Fruit fly (Drosophila melanogaster) whole organism, embryonic: Measurements from ENCODE around the gene CG42676.

Source experiments
- Antp ChIP-seq: fragments of 200-800 bp; sonication (Bioruptor generic); optimal IDR thresholded peaks from 3 replicates; lab custom pipeline; 2016; ENCODE audit warnings: missing biosample characterization, missing genetic modification characterization
- Atf6 ChIP-seq: fragments of 200-800 bp; sonication (Bioruptor generic); IDR thresholded peaks from 2 replicates; pipeline ENCODE4 v1.3.6; 2022; ENCODE audit warnings: missing biosample characterization, missing genetic modification characterization
- B-H1 ChIP-seq: fragments of 200-800 bp; sonication (Bioruptor generic); IDR thresholded peaks from 3 replicates; pipeline ENCODE4 v1.3.6; 2022; ENCODE audit warnings: missing biosample characterization, missing genetic modification characterization
- BtbVII ChIP-seq: fragments of 200-800 bp; sonication (Bioruptor generic); optimal IDR thresholded peaks from 3 replicates; lab custom pipeline; 2017; ENCODE audit warnings: missing biosample characterization, mild to moderate bottlenecking, missing genetic modification characterization
- CG10366 ChIP-seq: fragments of 200-800 bp; sonication (Bioruptor generic); IDR thresholded peaks from 2 replicates; pipeline ENCODE4 v1.3.6; 2022; ENCODE audit warnings: missing biosample characterization, missing genetic modification characterization
- CG10462 ChIP-seq: fragments of 200-800 bp; sonication (Bioruptor generic); optimal IDR thresholded peaks from 2 replicates; lab custom pipeline; 2016; ENCODE audit warnings: missing biosample characterization, missing genetic modification characterization
- CG10543 ChIP-seq: fragments of 200-800 bp; sonication (Bioruptor generic); optimal IDR thresholded peaks from 3 replicates; lab custom pipeline; 2017; ENCODE audit warnings: missing biosample characterization, mild to moderate bottlenecking, missing genetic modification characterization, moderate library complexity
- CG10654 ChIP-seq: fragments of 200-800 bp; sonication (Bioruptor generic); optimal IDR thresholded peaks from 2 replicates; lab custom pipeline; 2016; ENCODE audit warnings: missing biosample characterization, missing genetic modification characterization
- CG10959 ChIP-seq: fragments of 200-800 bp; sonication (Bioruptor generic); IDR thresholded peaks from 2 replicates; pipeline ENCODE4 v1.3.6; 2022; ENCODE audit warnings: missing biosample characterization, missing genetic modification characterization
- CG11504 ChIP-seq: fragments of 200-800 bp; sonication (Bioruptor generic); optimal IDR thresholded peaks from 3 replicates; lab custom pipeline; 2019; ENCODE audit warnings: missing biosample characterization, mild to moderate bottlenecking, missing genetic modification characterization, moderate library complexity
- CG12071 ChIP-seq: fragments of 200-800 bp; sonication (Bioruptor generic); optimal IDR thresholded peaks from 3 replicates; lab custom pipeline; 2018; ENCODE audit warnings: missing biosample characterization, mild to moderate bottlenecking, missing genetic modification characterization
- CG12769 ChIP-seq: fragments of 200-800 bp; sonication (Bioruptor generic); optimal IDR thresholded peaks from 2 replicates; lab custom pipeline; 2019; ENCODE audit warnings: missing biosample characterization, mild to moderate bottlenecking, missing genetic modification characterization, moderate library complexity
- CG14667 ChIP-seq: fragments of 200-800 bp; sonication (Bioruptor generic); IDR thresholded peaks from 2 replicates; pipeline ENCODE4 v1.3.6; 2022; ENCODE audit warnings: missing biosample characterization, missing genetic modification characterization
- CG1529 ChIP-seq: fragments of 200-800 bp; sonication (Bioruptor generic); optimal IDR thresholded peaks from 3 replicates; lab custom pipeline; 2018; ENCODE audit warnings: missing biosample characterization, missing genetic modification characterization
- CG15514 ChIP-seq: fragments of 200-800 bp; sonication (Bioruptor generic); optimal IDR thresholded peaks from 3 replicates; lab custom pipeline; 2017; ENCODE audit warnings: missing biosample characterization, missing genetic modification characterization, mild to moderate bottlenecking, moderate library complexity, missing genetic modification reagents
- CG17186 ChIP-seq: fragments of 200-800 bp; sonication (Bioruptor generic); optimal IDR thresholded peaks from 3 replicates; lab custom pipeline; 2017; ENCODE audit warnings: missing biosample characterization, missing genetic modification reagents, missing genetic modification characterization
- CG17802 ChIP-seq: fragments of 200-800 bp; sonication (Bioruptor generic); optimal IDR thresholded peaks from 2 replicates; lab custom pipeline; 2018; ENCODE audit warnings: missing biosample characterization, mild to moderate bottlenecking, missing genetic modification characterization, moderate library complexity
- CG18599 ChIP-seq: fragments of 200-800 bp; sonication (Bioruptor generic); optimal IDR thresholded peaks from 3 replicates; lab custom pipeline; 2017; ENCODE audit warnings: missing biosample characterization, missing genetic modification characterization, mild to moderate bottlenecking, moderate library complexity, missing genetic modification reagents
- CG2875 ChIP-seq: fragments of 200-800 bp; sonication (Bioruptor generic); optimal IDR thresholded peaks from 2 replicates; lab custom pipeline; 2017; ENCODE audit warnings: missing biosample characterization, mild to moderate bottlenecking, missing genetic modification characterization, missing genetic modification reagents
- CG30020 ChIP-seq: fragments of 200-800 bp; optimal IDR thresholded peaks from 2 replicates; lab custom pipeline; 2019; ENCODE audit warnings: missing biosample characterization, mild to moderate bottlenecking, missing genetic modification characterization, moderate library complexity
- CG34376 ChIP-seq: fragments of 200-800 bp; sonication (Bioruptor generic); optimal IDR thresholded peaks from 2 replicates; lab custom pipeline; 2018; ENCODE audit warnings: missing biosample characterization, mild to moderate bottlenecking, missing genetic modification characterization
- CG3838 ChIP-seq: fragments of 200-800 bp; sonication (Bioruptor generic); optimal IDR thresholded peaks from 3 replicates; lab custom pipeline; 2016; ENCODE audit warnings: missing biosample characterization, missing genetic modification characterization
- CG4424 ChIP-seq: fragments of 200-800 bp; sonication (Bioruptor generic); optimal IDR thresholded peaks from 3 replicates; lab custom pipeline; 2016; ENCODE audit warnings: missing biosample characterization, missing genetic modification characterization
- CG4820 ChIP-seq: fragments of 200-800 bp; sonication (Bioruptor generic); optimal IDR thresholded peaks from 3 replicates; lab custom pipeline; 2016; ENCODE audit warnings: missing biosample characterization, missing genetic modification characterization
- CG8290 ChIP-seq, 3 experiments: fragments of 200-800 bp; sonication (Bioruptor generic); optimal IDR thresholded peaks; 2 replicates each; lab custom pipeline; 2016 to 2019; ENCODE audit warnings: missing biosample characterization in 3 of 3, missing genetic modification characterization in 3 of 3, mild to moderate bottlenecking in 2 of 3, moderate library complexity in 1 of 3
- D19B ChIP-seq: fragments of 200-800 bp; sonication (Bioruptor generic); optimal IDR thresholded peaks from 2 replicates; lab custom pipeline; 2017; ENCODE audit warnings: missing biosample characterization, mild to moderate bottlenecking, missing genetic modification characterization
- Ets65A ChIP-seq: fragments of 200-800 bp; sonication (Bioruptor generic); peaks from one replicate; lab custom pipeline; 2016; ENCODE audit warnings: missing biosample characterization, missing genetic modification characterization
- MESR4 ChIP-seq: fragments of 200-800 bp; sonication (Bioruptor generic); optimal IDR thresholded peaks from 2 replicates; lab custom pipeline; 2018; ENCODE audit warnings: missing biosample characterization, mild to moderate bottlenecking, missing genetic modification characterization, moderate library complexity
- Mes4 ChIP-seq: fragments of 200-800 bp; sonication (Bioruptor generic); optimal IDR thresholded peaks from 2 replicates; lab custom pipeline; 2016; ENCODE audit warnings: missing biosample characterization, missing genetic modification characterization
- Spps ChIP-seq: fragments of 200-800 bp; sonication (Bioruptor generic); optimal IDR thresholded peaks from 2 replicates; lab custom pipeline; 2018; ENCODE audit warnings: missing biosample characterization, mild to moderate bottlenecking, missing genetic modification characterization
- Stat92E ChIP-seq, 3 experiments: fragments of >200 bp in 2 of 3; fragments of 200-800 bp in 1 of 3; sonication (Bioruptor generic) in 1 of 3; optimal IDR thresholded peaks; 2 replicates each; lab custom pipeline; 2017 to 2019; ENCODE audit warnings: missing biosample characterization in 3 of 3, missing genetic modification characterization in 3 of 3, mild to moderate bottlenecking in 1 of 3, moderate library complexity in 1 of 3
- ara ChIP-seq: fragments of 200-800 bp; sonication (Bioruptor generic); IDR thresholded peaks from 2 replicates; pipeline ENCODE4 v1.3.6; 2022; ENCODE audit warnings: missing biosample characterization, missing genetic modification characterization
- bsh ChIP-seq, 2 experiments: fragments of 200-800 bp; sonication (Bioruptor generic); optimal IDR thresholded peaks; 2 replicates each; lab custom pipeline; 2017 to 2018; ENCODE audit warnings: mild to moderate bottlenecking in 2 of 2, missing biosample characterization in 2 of 2, missing genetic modification characterization in 2 of 2, moderate library complexity in 1 of 2
- cad ChIP-seq: fragments of >200 bp; optimal IDR thresholded peaks from 2 replicates; lab custom pipeline; 2017; ENCODE audit warnings: missing biosample characterization, missing genetic modification characterization
- chinmo ChIP-seq: fragments of 200-800 bp; sonication (Bioruptor generic); IDR thresholded peaks from 4 replicates; pipeline ENCODE4 v1.3.6; 2022; ENCODE audit warnings: missing biosample characterization, missing genetic modification characterization; ENCODE audit not compliant: partially characterized antibody
- chm ChIP-seq: fragments of 200-800 bp; sonication (Bioruptor generic); IDR thresholded peaks from 2 replicates; pipeline ENCODE4 v1.3.6; 2022; ENCODE audit warnings: missing biosample characterization, missing genetic modification characterization
- dmrt11E ChIP-seq: fragments of 200-800 bp; sonication (Bioruptor generic); optimal IDR thresholded peaks from 3 replicates; lab custom pipeline; 2018; ENCODE audit warnings: missing biosample characterization, mild to moderate bottlenecking, missing genetic modification characterization, moderate library complexity
- fd96Cb ChIP-seq: fragments of 200-800 bp; sonication (Bioruptor generic); optimal IDR thresholded peaks from 2 replicates; lab custom pipeline; 2018; ENCODE audit warnings: missing biosample characterization, mild to moderate bottlenecking, missing genetic modification characterization, moderate library complexity
- her ChIP-seq: fragments of 200-800 bp; sonication (Bioruptor generic); optimal IDR thresholded peaks from 2 replicates; lab custom pipeline; 2016; ENCODE audit warnings: missing biosample characterization, missing genetic modification characterization
- lab ChIP-seq: fragments of 200-800 bp; sonication (Bioruptor generic); optimal IDR thresholded peaks from 3 replicates; lab custom pipeline; 2017; ENCODE audit warnings: missing biosample characterization, missing genetic modification characterization, mild to moderate bottlenecking, moderate library complexity, missing genetic modification reagents
- lmd ChIP-seq: fragments of 200-800 bp; sonication (Bioruptor generic); IDR thresholded peaks from 2 replicates; pipeline ENCODE4 v1.3.6; 2022; ENCODE audit warnings: missing biosample characterization, missing genetic modification characterization
- mirr ChIP-seq: fragments of 200-800 bp; sonication (Bioruptor generic); optimal IDR thresholded peaks from 3 replicates; lab custom pipeline; 2018; ENCODE audit warnings: missing biosample characterization, mild to moderate bottlenecking, missing genetic modification characterization
- nom ChIP-seq: fragments of 200-800 bp; sonication (Bioruptor generic); optimal IDR thresholded peaks from 2 replicates; lab custom pipeline; 2017; ENCODE audit warnings: missing biosample characterization, missing genetic modification characterization, mild to moderate bottlenecking, moderate library complexity, missing genetic modification reagents
- pho ChIP-seq: fragments of 200-800 bp; sonication (Bioruptor generic); optimal IDR thresholded peaks from 2 replicates; lab custom pipeline; 2016; ENCODE audit warnings: missing biosample characterization, missing genetic modification characterization
- phol ChIP-seq: fragments of 200-800 bp; sonication (Bioruptor generic); optimal IDR thresholded peaks from 3 replicates; lab custom pipeline; 2018; ENCODE audit warnings: missing biosample characterization, mild to moderate bottlenecking, missing genetic modification characterization, moderate library complexity
- sim ChIP-seq: fragments of 200-800 bp; sonication (Bioruptor generic); IDR thresholded peaks from 2 replicates; pipeline ENCODE4 v1.3.6; 2022; ENCODE audit warnings: missing biosample characterization, missing genetic modification characterization
- tin ChIP-seq: fragments of 200-800 bp; sonication (Bioruptor generic); optimal IDR thresholded peaks from 3 replicates; lab custom pipeline; 2016; ENCODE audit warnings: missing biosample characterization, missing genetic modification characterization
- ttk ChIP-seq: fragments of 200-800 bp; sonication (Bioruptor generic); IDR thresholded peaks from 2 replicates; pipeline ENCODE4 v2.1.2; 2022; ENCODE audit warnings: missing biosample characterization, missing genetic modification characterization
- vvl ChIP-seq: fragments of 200-800 bp; sonication (Bioruptor generic); IDR thresholded peaks from 2 replicates; pipeline ENCODE4 v1.3.6; 2022; ENCODE audit warnings: missing biosample characterization, missing genetic modification characterization

Gene CG42676

DNA sequence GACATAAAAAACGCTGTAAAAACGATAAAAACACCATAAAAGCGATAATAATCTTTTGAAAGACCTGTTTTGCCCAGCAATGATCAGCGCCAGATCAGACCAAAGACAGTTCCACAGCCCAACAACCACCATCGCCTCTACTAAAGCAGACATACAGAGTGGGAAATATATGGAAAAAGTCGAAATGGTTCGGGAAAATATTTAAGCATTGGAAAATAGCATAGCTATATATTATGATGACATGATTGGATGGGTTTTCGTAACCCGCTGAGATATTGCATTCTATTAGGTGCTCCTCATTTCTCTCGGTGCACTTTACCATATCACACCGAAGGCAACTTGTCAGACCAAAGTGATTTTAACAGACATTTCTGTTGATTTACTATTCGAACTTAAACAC is 5.7 kb downstream of the CG42676 start (continued):
- peak; percentile 70 for TF ChIP-seq D19B (GFP tag; lab: Kevin White, UChicago)
- peak; percentile 84 for TF ChIP-seq fd96Cb (tag; lab: Kevin White, UChicago)
- TF ChIP-seq CG12071 = peak; percentile 91
- peak; percentile 91 for TF ChIP-seq CG4424
- peak; percentile 74 for TF ChIP-seq mirr
- peak; percentile 83 for TF ChIP-seq phol
- peak; percentile 81 for TF ChIP-seq Mes4 (GFP tag; lab: Kevin White, UChicago)
- peak; percentile 89 for TF ChIP-seq B-H1 (GFP tag; lab: Robert Waterston, UW)
- peak; percentile 89 for TF ChIP-seq ttk
- TF ChIP-seq ara (GFP tag; lab: Robert Waterston, UW) = peak; percentile 88
- peak; percentile 63 for TF ChIP-seq CG17802 (tag; lab: Kevin White, UChicago)
- TF ChIP-seq CG17186 (GFP tag; lab: Kevin White, UChicago) = peak; percentile 35

- peak; percentile 87; the same call in 2 of the 4 replicates for TF ChIP-seq chinmo (GFP tag; lab: Robert Waterston, UW)
- TF ChIP-seq tin (GFP tag; lab: Kevin White, UChicago) = no peak
- TF ChIP-seq CG3838 = no peak
- peak in 1 of 2 experiments; percentile 94 for TF ChIP-seq bsh (GFP tag; optimal IDR thresholded peaks at IDR 0.05; lab: Kevin White, UChicago)
- peak; percentile 97 for TF ChIP-seq CG11504 (tag; lab: Kevin White, UChicago)
- no peak for TF ChIP-seq CG10462 (GFP tag; lab: Kevin White, UChicago)
- TF ChIP-seq cad (GFP tag; lab: Kevin White, UChicago) = no peak
- no peak for TF ChIP-seq CG10654
- TF ChIP-seq Antp (GFP tag; lab: Kevin White, UChicago) = no peak
- TF ChIP-seq chm = 0 out of 2 replicates have a peak, but pooled peaks have one; percentile 17
- TF ChIP-seq nom (GFP tag; lab: Kevin White, UChicago) = peak; percentile 98
- no peak for TF ChIP-seq her (GFP tag; lab: Kevin White, UChicago)
- TF ChIP-seq CG15514 = peak; percentile 5
- no peak for TF ChIP-seq lmd (GFP tag; lab: Robert Waterston, UW)
- no peak for TF ChIP-seq CG1529
- no peak for TF ChIP-seq BtbVII
- TF ChIP-seq CG14667 (GFP tag; lab: Robert Waterston, UW) = no peak
- TF ChIP-seq Stat92E (GFP tag; optimal IDR thresholded peaks at IDR 0.05; lab: Kevin White, UChicago) = no peak
- TF ChIP-seq Spps (tag; lab: Kevin White, UChicago) = no peak
- TF ChIP-seq CG8290 (GFP tag; optimal IDR thresholded peaks at IDR 0.05; lab: Kevin White, UChicago) = no peak
- TF ChIP-seq CG8290 (tag; optimal IDR thresholded peaks at IDR 0.05; lab: Kevin White, UChicago) = peak in 1 of 2 experiments; percentile 27
- peak; percentile 80 for TF ChIP-seq Ets65A
- no peak for TF ChIP-seq dmrt11E (tag; lab: Kevin White, UChicago)
- peak; percentile 9 for TF ChIP-seq lab
- TF ChIP-seq CG10959 = no peak
- TF ChIP-seq CG2875 (GFP tag; lab: Kevin White, UChicago) = no peak
- TF ChIP-seq Atf6 = 0 out of 2 replicates have a peak, but pooled peaks have one; percentile 8
- TF ChIP-seq CG10543 = peak; percentile 51
- no peak for TF ChIP-seq CG10366 (GFP tag; lab: Robert Waterston, UW)
- TF ChIP-seq MESR4 (GFP tag; lab: Kevin White, UChicago) = no peak
- TF ChIP-seq CG4820 (GFP tag; lab: Kevin White, UChicago) = no peak
- no peak for TF ChIP-seq CG18599 (GFP tag; lab: Kevin White, UChicago)
- peak; percentile 15; the same call in 1 of the 2 replicates for TF ChIP-seq vvl (GFP tag; lab: Robert Waterston, UW)
- TF ChIP-seq pho (GFP tag; lab: Kevin White, UChicago) = no peak
- peak; percentile 66 for TF ChIP-seq CG12769 (tag; lab: Kevin White, UChicago)
- TF ChIP-seq CG34376 (GFP tag; lab: Kevin White, UChicago) = peak; percentile 3
- TF ChIP-seq CG30020 = no peak
- no peak for TF ChIP-seq sim
Measured at dm6 chr3L:1810288-1810687, 7.4 kb downstream of the CG42676 start, which contains the start of gene GV1. Gene GV1 (plus strand): TSS chr3L:1810588.
